Comparison of ENCODE assay signal across 1 fruit fly cellular context in genomic region chr3L:11365432-11366318, dm6.
TF ChIP-seq lines count a peak whose summit lies in the region.

No protein-coding gene starts in this region.

TF ChIP-seq in whole organism, embryonic, 481 proteins besides CTCF, POLR2A, EP300 and RAD21 (continued from another document):
- no peak for TF ChIP-seq CG17912 (GFP tag; optimal IDR thresholded peaks at IDR 0.05; lab: Kevin White, UChicago)
- peak; percentile 34 for TF ChIP-seq CG12769 (tag; optimal IDR thresholded peaks at IDR 0.05; lab: Kevin White, UChicago)
- TF ChIP-seq chinmo (GFP tag; IDR thresholded peaks at IDR 0.05; lab: Robert Waterston, UW; ENCODE audit: partially characterized antibody): 0 out of 4 replicates have a peak, but pooled peaks have one; percentile 54
- TF ChIP-seq CoRest (tag; optimal IDR thresholded peaks at IDR 0.05; lab: Kevin White, UChicago): peak; percentile 17
- TF ChIP-seq nmo (GFP tag; optimal IDR thresholded peaks at IDR 0.05; lab: Kevin White, UChicago): peak; percentile 17
- peak; percentile 63 for TF ChIP-seq Drgx (GFP tag; IDR thresholded peaks at IDR 0.05; lab: Robert Waterston, UW)
- TF ChIP-seq gcm (GFP tag; optimal IDR thresholded peaks at IDR 0.05; lab: Kevin White, UChicago): peak; percentile 9
- TF ChIP-seq HLHmδ (GFP tag; optimal IDR thresholded peaks at IDR 0.05; lab: Kevin White, UChicago): no peak
- TF ChIP-seq danr (GFP tag; IDR thresholded peaks at IDR 0.05; lab: Robert Waterston, UW): 0 out of 2 replicates have a peak, but pooled peaks have one; percentile 17
- peak; percentile 16; the same call in 1 of the 3 replicates for TF ChIP-seq row (GFP tag; IDR thresholded peaks at IDR 0.05; lab: Robert Waterston, UW)
- TF ChIP-seq kni (GFP tag; optimal IDR thresholded peaks at IDR 0.05; lab: Kevin White, UChicago): peak; percentile 21
- 0 out of 2 replicates have a peak, but pooled peaks have one; percentile 25 for TF ChIP-seq stc (GFP tag; IDR thresholded peaks at IDR 0.05; lab: Robert Waterston, UW)
- 0 out of 3 replicates have a peak, but pooled peaks have one; percentile 44 for TF ChIP-seq CG6175 (GFP tag; IDR thresholded peaks at IDR 0.05; lab: Robert Waterston, UW)
- TF ChIP-seq vnd (GFP tag; IDR thresholded peaks at IDR 0.05; lab: Robert Waterston, UW; ENCODE audit: partially characterized antibody): no peak
- no peak for TF ChIP-seq CG10654 (GFP tag; optimal IDR thresholded peaks at IDR 0.05; lab: Kevin White, UChicago)
- TF ChIP-seq CG17568 (GFP tag; optimal IDR thresholded peaks at IDR 0.05; lab: Kevin White, UChicago): no peak
- TF ChIP-seq Deaf1 (tag; optimal IDR thresholded peaks at IDR 0.05; lab: Kevin White, UChicago): peak; percentile 37
- TF ChIP-seq Dbx (GFP tag; IDR thresholded peaks at IDR 0.05; lab: Robert Waterston, UW): 0 out of 3 replicates have a peak, but pooled peaks have one; percentile 22
- TF ChIP-seq dysf (GFP tag; IDR thresholded peaks at IDR 0.05; lab: Robert Waterston, UW): 0 out of 3 replicates have a peak, but pooled peaks have one; percentile 13
- 0 out of 2 replicates have a peak, but pooled peaks have one; percentile 19 for TF ChIP-seq slbo (GFP tag; IDR thresholded peaks at IDR 0.05; lab: Robert Waterston, UW)
- peak; percentile 27 for TF ChIP-seq CG11504 (tag; optimal IDR thresholded peaks at IDR 0.05; lab: Kevin White, UChicago)
- TF ChIP-seq abd-A (tag; optimal IDR thresholded peaks at IDR 0.05; lab: Kevin White, UChicago): peak; percentile 43
- no peak for TF ChIP-seq hkb (optimal IDR thresholded peaks at IDR 0.05; lab: Kevin White, UChicago)
- TF ChIP-seq hkb (GFP tag; IDR thresholded peaks at IDR 0.05; lab: Robert Waterston, UW): 0 out of 2 replicates have a peak, but pooled peaks have one; percentile 3
- TF ChIP-seq BEAF-32 (GFP tag; optimal IDR thresholded peaks at IDR 0.05; lab: Kevin White, UChicago): no peak
- TF ChIP-seq CG9932 (GFP tag; IDR thresholded peaks at IDR 0.05; lab: Robert Waterston, UW): 0 out of 2 replicates have a peak, but pooled peaks have one; percentile 28
- no peak for TF ChIP-seq CG17385 (GFP tag; optimal IDR thresholded peaks at IDR 0.05; lab: Kevin White, UChicago)
- peak; percentile 11 for TF ChIP-seq CG8944 (GFP tag; optimal IDR thresholded peaks at IDR 0.05; lab: Kevin White, UChicago)
- TF ChIP-seq Sox100B (GFP tag; optimal IDR thresholded peaks at IDR 0.05; lab: Kevin White, UChicago): peak; percentile 31
TF ChIP-seq in whole organism, embryonic: peak in this region for 62.
